Worm (Caenorhabditis elegans) whole organism, late embryonic: ENCODE data around the gene fbxa-71.

Source experiments
- C08G9.2 ChIP-seq: sonication (generic microtip); optimal IDR thresholded peaks from 2 replicates; lab custom pipeline; 2016; ENCODE audit warnings: mild to moderate bottlenecking, missing genetic modification characterization, moderate library complexity, missing compliant biosample characterization
- F13H6.1 ChIP-seq: sonication (generic microtip); optimal IDR thresholded peaks from 2 replicates; lab custom pipeline; 2016; ENCODE audit warnings: missing genetic modification characterization, missing compliant biosample characterization
- K02D7.2 ChIP-seq: sonication (generic microtip); optimal IDR thresholded peaks from 2 replicates; lab custom pipeline; 2017; ENCODE audit warnings: mild to moderate bottlenecking, missing genetic modification characterization, missing compliant biosample characterization
- K09A11.1 ChIP-seq: sonication (generic microtip); optimal IDR thresholded peaks from 2 replicates; lab custom pipeline; 2017; ENCODE audit warnings: antibody characterized with exemption, mild to moderate bottlenecking, missing genetic modification characterization, missing compliant biosample characterization; ENCODE audit not compliant: insufficient read depth
- Y22D7AL.16 ChIP-seq: sonication (generic microtip); optimal IDR thresholded peaks from 2 replicates; lab custom pipeline; 2016; ENCODE audit warnings: missing genetic modification characterization, missing compliant biosample characterization
- ama-1 ChIP-seq: fragments of 150-350 bp; optimal IDR thresholded peaks from 2 replicates; lab custom pipeline; 2014
- ceh-14 ChIP-seq: sonication (generic microtip); optimal IDR thresholded peaks from 2 replicates; lab custom pipeline; 2016; ENCODE audit warnings: missing genotype, missing genetic modification characterization, missing compliant biosample characterization
- ceh-18 ChIP-seq: sonication (generic microtip); optimal IDR thresholded peaks from 2 replicates; lab custom pipeline; 2016; ENCODE audit warnings: missing genetic modification characterization, missing compliant biosample characterization
- ceh-2 ChIP-seq: sonication (generic microtip); optimal IDR thresholded peaks from 2 replicates; lab custom pipeline; 2016; ENCODE audit warnings: missing genotype, missing genetic modification characterization, missing compliant biosample characterization
- ceh-22 ChIP-seq: sonication (generic microtip); optimal IDR thresholded peaks from 2 replicates; lab custom pipeline; 2017; ENCODE audit warnings: missing biosample characterization, missing genetic modification characterization
- ceh-30 ChIP-seq: fragments of 150-350 bp; optimal IDR thresholded peaks from 2 replicates; lab custom pipeline; 2014; ENCODE audit warnings: missing biosample characterization, missing genetic modification characterization
- ceh-31 ChIP-seq: sonication (generic microtip); optimal IDR thresholded peaks from 2 replicates; lab custom pipeline; 2016; ENCODE audit warnings: missing genetic modification characterization, missing compliant biosample characterization
- che-1 ChIP-seq: sonication (generic microtip); optimal IDR thresholded peaks from 2 replicates; lab custom pipeline; 2016; ENCODE audit warnings: mild to moderate bottlenecking, missing genetic modification characterization, missing compliant biosample characterization
- dmd-4 ChIP-seq: sonication (generic microtip); optimal IDR thresholded peaks from 2 replicates; lab custom pipeline; 2016; ENCODE audit warnings: borderline replicate concordance, missing genetic modification characterization, missing compliant biosample characterization
- dve-1 ChIP-seq: sonication (generic microtip); optimal IDR thresholded peaks from 2 replicates; lab custom pipeline; 2017; ENCODE audit warnings: antibody characterized with exemption, mild to moderate bottlenecking, missing genetic modification characterization, missing compliant biosample characterization
- elt-2 ChIP-seq: sonication (generic microtip); optimal IDR thresholded peaks from 2 replicates; lab custom pipeline; 2016; ENCODE audit warnings: missing genetic modification reagents, missing genetic modification characterization, missing compliant biosample characterization
- ets-4 ChIP-seq: sonication (generic microtip); optimal IDR thresholded peaks from 2 replicates; lab custom pipeline; 2016; ENCODE audit warnings: missing genetic modification characterization, missing compliant biosample characterization
- fkh-10 ChIP-seq: fragments of 150-350 bp; optimal IDR thresholded peaks from 2 replicates; lab custom pipeline; 2014; ENCODE audit warnings: missing biosample characterization, missing genetic modification reagents, missing genetic modification characterization
- hlh-13 ChIP-seq: fragments of 200-800 bp; sonication (Bioruptor generic); optimal IDR thresholded peaks from 2 replicates; lab custom pipeline; 2018; ENCODE audit warnings: mild to moderate bottlenecking, missing genetic modification characterization, missing compliant biosample characterization
- hlh-15 ChIP-seq: sonication (generic microtip); optimal IDR thresholded peaks from 2 replicates; lab custom pipeline; 2016; ENCODE audit warnings: missing genetic modification characterization, missing compliant biosample characterization
- hlh-30 ChIP-seq: sonication (generic microtip); optimal IDR thresholded peaks from 2 replicates; lab custom pipeline; 2017; ENCODE audit warnings: antibody characterized with exemption, missing genetic modification characterization, missing compliant biosample characterization; ENCODE audit not compliant: insufficient read depth
- hlh-8 ChIP-seq: sonication (generic microtip); optimal IDR thresholded peaks from 2 replicates; lab custom pipeline; 2016; ENCODE audit warnings: missing genotype, missing genetic modification characterization, missing compliant biosample characterization
- lim-6 ChIP-seq: sonication (generic microtip); optimal IDR thresholded peaks from 2 replicates; lab custom pipeline; 2016; ENCODE audit warnings: missing genetic modification characterization, missing compliant biosample characterization
- mec-3 ChIP-seq: sonication (generic microtip); optimal IDR thresholded peaks from 2 replicates; lab custom pipeline; 2016; ENCODE audit warnings: borderline replicate concordance, missing genetic modification characterization, missing compliant biosample characterization
- nhr-232 ChIP-seq: sonication (generic microtip); optimal IDR thresholded peaks from 2 replicates; lab custom pipeline; 2016; ENCODE audit warnings: missing genetic modification characterization, missing compliant biosample characterization
- pax-1 ChIP-seq: fragments of 150-350 bp; optimal IDR thresholded peaks from 2 replicates; lab custom pipeline; 2014; ENCODE audit warnings: missing biosample characterization, missing genetic modification characterization
- pros-1 ChIP-seq: fragments of 150-350 bp; optimal IDR thresholded peaks from 2 replicates; lab custom pipeline; 2014; ENCODE audit warnings: missing biosample characterization, missing genetic modification reagents, missing genetic modification characterization
- rnt-1 ChIP-seq: sonication (generic microtip); optimal IDR thresholded peaks from 2 replicates; lab custom pipeline; 2016; ENCODE audit warnings: missing genetic modification characterization, missing compliant biosample characterization
- sdc-2 ChIP-seq: sonication (generic microtip); optimal IDR thresholded peaks from 2 replicates; lab custom pipeline; 2016; ENCODE audit warnings: missing genotype, missing genetic modification characterization, missing compliant biosample characterization
- sox-2 ChIP-seq: fragments of 200-800 bp; sonication (Bioruptor generic); IDR thresholded peaks from 2 replicates; pipeline ENCODE4 v1.3.6; 2022; ENCODE audit warnings: missing genetic modification reagents, missing genetic modification characterization, missing compliant biosample characterization
- tbx-2 ChIP-seq: sonication (generic microtip); optimal IDR thresholded peaks from 2 replicates; lab custom pipeline; 2016; ENCODE audit warnings: missing genetic modification characterization, missing compliant biosample characterization
- unc-42 ChIP-seq: sonication (generic microtip); optimal IDR thresholded peaks from 2 replicates; lab custom pipeline; 2016; ENCODE audit warnings: missing genotype, missing genetic modification characterization, missing compliant biosample characterization
- unc-55 ChIP-seq: sonication (generic microtip); optimal IDR thresholded peaks from 2 replicates; lab custom pipeline; 2017; ENCODE audit warnings: missing biosample characterization, missing genetic modification reagents, missing genetic modification characterization
- ztf-16 ChIP-seq: sonication (generic microtip); optimal IDR thresholded peaks from 2 replicates; lab custom pipeline; 2017; ENCODE audit warnings: missing genetic modification characterization, missing compliant biosample characterization

Gene fbxa-71

DNA sequence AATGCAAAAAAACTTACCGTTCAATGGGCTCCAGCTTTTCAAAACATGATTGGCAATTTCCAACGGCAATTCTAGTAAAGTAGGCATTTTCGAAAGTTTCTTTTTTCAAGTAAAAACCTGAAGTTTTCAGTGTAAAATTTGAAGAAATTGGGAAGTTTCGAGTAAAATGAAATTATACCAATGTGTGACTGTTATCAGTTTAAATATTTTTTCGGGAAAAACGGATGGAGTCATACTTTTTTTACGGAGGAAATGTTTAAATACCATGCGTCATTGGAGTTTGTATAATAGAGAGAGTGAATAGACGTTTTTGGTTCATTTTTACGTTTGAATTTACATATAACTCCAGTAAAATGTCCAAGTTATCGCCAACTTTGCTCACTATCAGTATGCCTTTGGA lies 36.2 kb upstream of the fbxa-71 start, which contains the start of gene fbxa-12:
Gene fbxa-12 (plus strand): TSS at position 301 of the 400 bp plus-strand sequence.
- TF ChIP-seq sox-2 (no peak), ama-1 (lab: Kevin White, UChicago) (no peak)
- TF ChIP-seq, all 69 proteins: peak for 0

DNA sequence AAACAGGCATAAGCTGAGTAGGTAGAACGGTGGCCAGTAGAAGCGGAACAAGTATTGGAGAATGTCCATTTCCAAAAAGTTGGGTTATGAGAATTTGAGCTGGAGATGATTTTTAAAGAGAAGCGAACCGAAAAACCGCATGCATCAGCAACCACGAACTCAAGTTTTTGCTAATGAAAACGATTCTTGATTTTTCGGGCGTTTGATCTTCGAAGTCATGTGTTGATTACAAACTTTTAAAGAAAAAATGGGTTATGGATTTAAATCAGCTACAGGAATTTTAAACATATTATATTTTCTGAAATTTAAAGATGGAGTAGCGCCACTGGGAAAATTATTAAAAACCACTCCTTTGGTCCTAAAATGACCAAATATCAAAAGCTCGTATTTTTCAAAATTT lies 31.7 kb upstream of the fbxa-71 start, which contains the start of gene srd-65:
Gene srd-65 (minus strand): TSS at position 101 of the 400 bp plus-strand sequence.
- no peak for TF ChIP-seq sox-2
- no peak for TF ChIP-seq hlh-13 (GFP tag; lab: Kevin White, UChicago)
- TF ChIP-seq ceh-30 (tag; lab: Kevin White, UChicago), result no peak
- no peak for TF ChIP-seq dmd-4
- TF ChIP-seq sdc-2 (tag; lab: Kevin White, UChicago), result no peak
- no peak for TF ChIP-seq unc-42 (tag; lab: Kevin White, UChicago)
- no peak for TF ChIP-seq K02D7.2
- no peak for TF ChIP-seq dve-1

DNA sequence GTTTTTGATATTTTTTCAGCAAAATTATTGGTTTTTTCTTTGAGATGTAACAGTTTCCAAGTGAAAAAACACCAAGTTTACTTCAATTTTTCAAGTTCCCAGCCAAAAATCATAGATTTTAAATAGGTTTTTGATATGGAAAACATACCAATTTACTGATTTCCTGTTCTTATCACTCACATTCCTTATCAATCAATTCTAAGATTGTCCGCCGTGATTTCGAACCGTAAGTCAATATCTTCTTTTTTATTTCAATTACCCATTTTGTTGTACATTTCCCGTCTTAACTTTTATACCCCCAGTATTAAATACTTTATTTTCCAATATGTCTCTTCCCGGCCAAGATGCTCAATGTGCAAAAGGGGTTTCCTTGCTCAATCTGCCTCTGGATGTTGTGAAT lies 31.1 kb upstream of the fbxa-71 start, which contains the start of gene fbxa-38:
Gene fbxa-38 (plus strand): TSS at position 195 of the 400 bp plus-strand sequence.
- TF ChIP-seq elt-2 (tag; lab: Kevin White, UChicago) (peak; percentile 11), dmd-4 (no peak)

DNA sequence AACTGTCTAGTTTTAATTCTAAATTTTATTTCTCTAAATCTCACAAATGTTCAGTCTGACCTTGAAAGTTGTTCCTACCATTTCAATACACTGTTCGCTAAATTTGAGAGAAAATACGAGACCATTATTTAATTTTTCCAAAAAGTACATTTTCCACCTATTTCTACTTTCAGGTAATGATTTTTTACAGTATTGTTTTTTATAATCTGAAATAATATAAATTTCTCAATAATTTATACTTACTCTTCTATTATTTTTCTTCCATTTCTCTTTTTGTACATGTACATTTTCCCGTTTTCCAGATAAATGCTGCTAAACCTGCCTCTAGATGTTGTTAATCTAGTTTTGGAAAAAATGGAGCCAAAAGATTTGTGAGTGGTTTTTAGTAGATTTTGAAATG lies 28.2 kb upstream of the fbxa-71 start, which contains the start of gene fbxa-62:
Gene fbxa-62 (plus strand): TSS at position 301 of the 400 bp plus-strand sequence.
- TF ChIP-seq che-1 (tag; lab: Kevin White, UChicago) (no peak), Y22D7AL.16 (tag; lab: Kevin White, UChicago) (no peak), hlh-30 (tag; lab: Kevin White, UChicago) (no peak), mec-3 (no peak), ceh-18 (no peak), hlh-8 (no peak), ceh-30 (tag; lab: Kevin White, UChicago) (no peak), hlh-15 (tag; lab: Kevin White, UChicago) (no peak)
- TF ChIP-seq, all 69 proteins: peak for 0

DNA sequence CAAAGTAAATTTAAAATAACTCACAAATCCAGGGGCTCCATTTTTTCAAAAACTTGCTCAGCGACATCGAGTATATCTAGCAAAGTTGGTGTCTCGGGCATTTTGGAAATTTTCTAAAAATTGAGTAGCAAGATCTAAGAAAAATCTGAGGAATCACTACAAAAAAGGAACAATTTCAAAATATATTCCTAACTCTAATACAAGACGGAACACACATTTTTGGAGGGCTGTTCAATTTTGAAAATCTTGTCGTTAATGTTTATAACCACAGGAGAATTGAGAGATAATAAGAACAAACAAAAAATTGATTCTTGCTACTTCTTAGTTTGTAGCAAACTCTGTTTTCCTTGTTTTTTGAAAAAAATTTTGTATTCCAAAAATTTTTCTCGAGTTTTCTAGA lies 23.3 kb upstream of the fbxa-71 start, which contains the start of gene fbxa-47:
Gene fbxa-47 (minus strand): TSS at position 101 of the 400 bp plus-strand sequence.
- TF ChIP-seq ztf-16 (tag; lab: Kevin White, UChicago) (no peak), fkh-10 (GFP tag; lab: Kevin White, UChicago) (no peak), tbx-2 (tag; lab: Kevin White, UChicago) (no peak), rnt-1 (tag; lab: Kevin White, UChicago) (no peak), nhr-232 (tag; lab: Kevin White, UChicago) (no peak), ceh-22 (no peak), K09A11.1 (tag; lab: Kevin White, UChicago) (no peak), sdc-2 (tag; lab: Kevin White, UChicago) (no peak), pax-1 (tag; lab: Kevin White, UChicago) (no peak), pros-1 (tag; lab: Kevin White, UChicago) (no peak), ceh-31 (tag; lab: Kevin White, UChicago) (no peak), ama-1 (lab: Kevin White, UChicago) (no peak), che-1 (tag; lab: Kevin White, UChicago) (no peak), C08G9.2 (tag; lab: Kevin White, UChicago) (no peak), ceh-14 (no peak), ets-4 (no peak), F13H6.1 (no peak), unc-55 (no peak), K02D7.2 (no peak), lim-6 (no peak)

DNA sequence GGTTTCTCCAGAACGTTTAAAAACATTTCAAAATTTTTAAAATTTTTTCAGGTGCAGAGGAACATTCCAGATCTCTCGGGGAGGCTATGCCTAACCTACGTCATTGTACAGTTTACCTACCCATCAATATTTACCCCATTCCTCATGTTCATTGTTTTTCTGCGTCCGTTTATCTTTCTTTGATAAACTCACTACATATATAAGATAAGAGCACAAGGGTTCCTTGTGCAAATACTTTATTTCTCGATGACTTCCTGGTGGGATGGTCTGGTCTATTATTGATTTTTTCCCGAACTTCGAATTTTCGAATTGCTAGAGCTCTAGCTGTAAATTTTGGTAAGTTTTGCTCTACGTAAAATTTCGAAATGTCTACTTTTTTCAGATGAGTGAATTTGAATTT lies 22.2 kb upstream of the fbxa-71 start:
- no peak for TF ChIP-seq ceh-2 (tag; lab: Kevin White, UChicago)
- TF ChIP-seq ceh-18, result no peak
- peak; percentile 74 for TF ChIP-seq elt-2 (tag; lab: Kevin White, UChicago)
